Fruit fly (Drosophila melanogaster) whole organism, wandering third instar larva: ENCODE results near the gene MTF-1.

Experiments
- CG32264 ChIP-seq: fragments of 200-800 bp; sonication (Bioruptor generic); optimal IDR thresholded peaks from 2 replicates; lab custom pipeline; 2016; ENCODE audit warnings: missing biosample characterization, missing genetic modification characterization
- CG9705 ChIP-seq: fragments of 200-800 bp; sonication (Bioruptor generic); optimal IDR thresholded peaks from 2 replicates; lab custom pipeline; 2018; ENCODE audit warnings: missing biosample characterization, mild to moderate bottlenecking, missing genetic modification characterization
- Dfd ChIP-seq: fragments of >200 bp; optimal IDR thresholded peaks from 2 replicates; lab custom pipeline; 2017; ENCODE audit warnings: missing biosample characterization, missing genetic modification characterization
- Dif ChIP-seq: fragments of 200-275, 200-300 bp; sonication (Bioruptor generic); optimal IDR thresholded peaks from 2 replicates; lab custom pipeline; 2018; ENCODE audit warnings: missing biosample characterization, missing genetic modification characterization; ENCODE audit not compliant: partially characterized antibody
- GATAd ChIP-seq: sonication (Bioruptor generic); optimal IDR thresholded peaks from 2 replicates; lab custom pipeline; 2016; ENCODE audit warnings: missing biosample characterization, missing genetic modification characterization
- HLH106 ChIP-seq: fragments of 200-800 bp; optimal IDR thresholded peaks from 3 replicates; lab custom pipeline; 2019; ENCODE audit warnings: missing biosample characterization, mild to moderate bottlenecking, missing genetic modification characterization, moderate library complexity
- Hnf4 ChIP-seq: fragments of 200-800 bp; sonication (Bioruptor generic); optimal IDR thresholded peaks from 2 replicates; lab custom pipeline; 2016; ENCODE audit warnings: missing biosample characterization, mild to moderate bottlenecking, missing genetic modification characterization
- Hr78 ChIP-seq: fragments of >200 bp; optimal IDR thresholded peaks from 2 replicates; lab custom pipeline; 2017; ENCODE audit warnings: missing biosample characterization, missing genetic modification characterization
- Hr83 ChIP-seq: fragments of 200-300 bp; sonication (Bioruptor generic); optimal IDR thresholded peaks from 2 replicates; lab custom pipeline; 2016; ENCODE audit warnings: missing biosample characterization, mild to moderate bottlenecking, missing genetic modification characterization, moderate library complexity; ENCODE audit not compliant: poor library complexity, severe bottlenecking
- Jra ChIP-seq: sonication (Bioruptor generic); optimal IDR thresholded peaks from 2 replicates; lab custom pipeline; 2016; ENCODE audit warnings: missing biosample characterization, missing genetic modification characterization
- Mio ChIP-seq: sonication (Bioruptor generic); optimal IDR thresholded peaks from 2 replicates; lab custom pipeline; 2016; ENCODE audit warnings: missing biosample characterization, missing genetic modification characterization
- Myc ChIP-seq: fragments of >200 bp; optimal IDR thresholded peaks from 2 replicates; lab custom pipeline; 2017
- N ChIP-seq: fragments of >200 bp; optimal IDR thresholded peaks from 2 replicates; lab custom pipeline; 2018; ENCODE audit warnings: missing biosample characterization, missing external identifiers, missing genetic modification characterization
- OdsH ChIP-seq: fragments of 200-800 bp; sonication (Bioruptor generic); optimal IDR thresholded peaks from 2 replicates; lab custom pipeline; 2016; ENCODE audit warnings: missing biosample characterization, mild to moderate bottlenecking, missing genetic modification characterization
- Rel ChIP-seq, 2 experiments: fragments of 200-800 bp; sonication (Bioruptor generic) in 1 of 2; optimal IDR thresholded peaks; 2 replicates in 1 of 2; 3 replicates in 1 of 2; lab custom pipeline; 2016 to 2019; ENCODE audit warnings: mild to moderate bottlenecking in 2 of 2, missing biosample characterization in 2 of 2, missing genetic modification characterization in 2 of 2, moderate library complexity in 1 of 2
- Sp1 ChIP-seq: fragments of 200-800 bp; sonication (Bioruptor generic); optimal IDR thresholded peaks from 3 replicates; lab custom pipeline; 2019; ENCODE audit warnings: missing biosample characterization, mild to moderate bottlenecking, missing genetic modification characterization, moderate library complexity
- Vsx2 ChIP-seq: fragments of 200-300, 225-300 bp; sonication (Bioruptor generic); optimal IDR thresholded peaks from 2 replicates; lab custom pipeline; 2018; ENCODE audit warnings: missing biosample characterization, missing genetic modification characterization; ENCODE audit not compliant: partially characterized antibody
- br ChIP-seq: fragments of 200-800 bp; sonication (Bioruptor generic); optimal IDR thresholded peaks from 2 replicates; lab custom pipeline; 2016; ENCODE audit warnings: missing biosample characterization, missing genetic modification characterization
- brk ChIP-seq: fragments of 200-800 bp; sonication (Bioruptor generic); optimal IDR thresholded peaks from 2 replicates; lab custom pipeline; 2016; ENCODE audit warnings: missing biosample characterization, mild to moderate bottlenecking, missing genetic modification characterization
- dl ChIP-seq, 2 experiments: fragments of 175-275, 200-275 bp in 1 of 2; fragments of 200-275 bp in 1 of 2; sonication (Bioruptor generic); optimal IDR thresholded peaks; lab custom pipeline; 2018; ENCODE audit warnings: mild to moderate bottlenecking in 2 of 2, missing biosample characterization in 2 of 2, missing genetic modification characterization in 2 of 2, moderate library complexity in 2 of 2; ENCODE audit not compliant: partially characterized antibody in 2 of 2, insufficient read depth in 1 of 2
- dmrt93B ChIP-seq: fragments of 200-800 bp; sonication (Bioruptor generic); optimal IDR thresholded peaks from 2 replicates; lab custom pipeline; 2018; ENCODE audit warnings: missing biosample characterization, mild to moderate bottlenecking, missing genetic modification characterization
- dsf ChIP-seq: sonication (Bioruptor generic); optimal IDR thresholded peaks from 2 replicates; lab custom pipeline; 2016; ENCODE audit warnings: missing biosample characterization, missing genetic modification characterization, borderline replicate concordance
- ey ChIP-seq: fragments of 200-800 bp; sonication (Bioruptor generic); optimal IDR thresholded peaks from 2 replicates; lab custom pipeline; 2016; ENCODE audit warnings: missing biosample characterization, missing genetic modification characterization
- foxo ChIP-seq, 2 experiments: fragments of 200-800 bp; sonication (Bioruptor generic); optimal IDR thresholded peaks; 2 replicates in 1 of 2; 3 replicates in 1 of 2; lab custom pipeline; 2016 to 2017; ENCODE audit warnings: missing biosample characterization in 2 of 2, missing genetic modification characterization in 2 of 2
- fru ChIP-seq: fragments of 200-800 bp; sonication (Bioruptor generic); optimal IDR thresholded peaks from 3 replicates; lab custom pipeline; 2016; ENCODE audit warnings: missing biosample characterization, mild to moderate bottlenecking, missing genetic modification characterization
- h ChIP-seq: fragments of 200-800 bp; sonication (Bioruptor generic); optimal IDR thresholded peaks from 3 replicates; lab custom pipeline; 2016; ENCODE audit warnings: missing biosample characterization, mild to moderate bottlenecking, missing genetic modification characterization
- pan ChIP-seq: fragments of >200 bp; optimal IDR thresholded peaks from 2 replicates; lab custom pipeline; 2017
- psq ChIP-seq: fragments of 200-800 bp; sonication (Bioruptor generic); optimal IDR thresholded peaks from 3 replicates; lab custom pipeline; 2017; ENCODE audit warnings: missing biosample characterization, mild to moderate bottlenecking, missing genetic modification characterization, moderate library complexity
- rgr ChIP-seq: fragments of 200-800 bp; sonication (Bioruptor generic); optimal IDR thresholded peaks from 3 replicates; lab custom pipeline; 2016; ENCODE audit warnings: missing biosample characterization, mild to moderate bottlenecking, missing genetic modification characterization
- sage ChIP-seq: fragments of 200-800 bp; sonication (Bioruptor generic); optimal IDR thresholded peaks from 2 replicates; lab custom pipeline; 2016; ENCODE audit warnings: missing biosample characterization, mild to moderate bottlenecking, missing genetic modification characterization
- sv ChIP-seq: fragments of 200-800 bp; sonication (Bioruptor generic); optimal IDR thresholded peaks from 3 replicates; lab custom pipeline; 2016; ENCODE audit warnings: missing biosample characterization, missing genetic modification characterization
- tai ChIP-seq: sonication (Bioruptor generic); optimal IDR thresholded peaks from 2 replicates; lab custom pipeline; 2016; ENCODE audit warnings: missing biosample characterization, missing genetic modification characterization
- usp ChIP-seq: fragments of >200 bp; optimal IDR thresholded peaks from 2 replicates; lab custom pipeline; 2017; ENCODE audit warnings: missing biosample characterization, missing genetic modification characterization

Gene MTF-1

DNA sequence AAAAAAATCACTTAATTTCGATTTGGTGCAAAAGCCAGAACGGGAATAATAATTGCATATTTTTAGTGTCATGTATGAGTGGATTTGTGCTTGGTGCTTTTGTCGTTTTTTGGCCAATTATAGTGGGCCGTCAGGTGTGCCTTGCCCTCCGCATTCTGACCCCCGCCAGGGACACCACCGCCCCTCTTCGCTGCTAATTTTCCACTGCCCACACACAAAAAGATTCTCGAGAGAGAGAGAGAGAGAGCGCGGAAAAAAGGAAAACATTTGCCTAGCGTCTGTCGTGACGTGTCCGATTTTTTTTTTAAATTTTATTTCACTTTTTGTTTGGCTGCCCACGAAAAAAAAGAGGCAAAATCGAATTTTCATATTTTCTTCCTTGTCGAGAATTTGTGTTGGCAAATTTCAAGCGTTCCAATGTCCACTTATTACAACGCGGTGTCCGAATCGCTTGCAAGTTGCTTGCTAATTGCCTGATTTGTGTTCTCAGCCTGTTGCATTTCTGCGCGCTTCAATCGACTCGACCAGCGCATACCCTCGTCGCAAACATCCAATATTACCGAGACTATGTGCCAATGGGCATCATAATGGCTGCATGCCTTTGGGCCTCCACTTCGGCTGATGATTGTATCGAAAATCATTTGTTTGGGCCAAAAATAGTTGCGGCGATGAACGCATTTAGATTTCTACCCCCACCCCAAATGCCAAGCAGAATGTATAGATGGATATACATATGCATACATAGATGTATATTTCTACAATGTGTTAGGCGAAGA, 1.9 kb downstream of the MTF-1 start:
- TF ChIP-seq tai, result no peak
- peak; percentile 7 for TF ChIP-seq Dif (GFP tag; lab: Kevin White, UChicago)

DNA sequence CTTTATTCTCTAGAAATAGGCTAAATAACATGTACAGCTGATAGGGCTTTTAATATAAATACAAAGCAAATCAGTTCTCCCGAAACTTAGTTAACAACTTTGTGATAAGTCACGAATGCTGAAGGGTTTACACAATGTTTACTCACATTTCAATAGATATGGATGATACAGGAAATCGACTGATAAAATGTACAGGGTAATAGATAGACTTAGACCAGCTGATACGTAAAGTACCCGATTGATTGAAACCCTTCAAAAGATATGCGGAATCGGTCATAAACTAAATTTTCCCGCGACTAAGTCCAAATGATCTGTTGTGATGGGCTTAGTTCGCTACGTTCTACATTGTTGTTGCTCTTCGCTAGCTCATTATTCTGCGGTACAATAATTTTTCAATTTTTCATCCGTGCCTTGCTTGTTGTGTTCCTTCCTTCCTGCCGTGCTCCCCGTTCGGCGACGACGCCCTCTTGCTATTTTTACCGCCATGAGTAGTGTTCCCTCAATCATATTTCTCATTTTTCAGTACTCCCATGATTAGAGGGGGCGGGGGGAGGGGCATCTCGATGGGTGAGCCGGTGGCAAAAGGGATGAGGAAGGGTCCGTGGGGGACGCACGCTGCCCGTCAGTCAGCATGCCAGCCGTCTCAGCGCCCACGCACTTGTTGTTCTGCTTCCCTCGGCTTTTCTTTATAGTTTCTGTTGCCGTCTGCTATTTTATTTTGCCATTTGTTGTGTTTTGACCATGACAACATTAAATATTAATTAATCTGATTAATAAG, 2.9 kb downstream of the MTF-1 start:
- no peak for TF ChIP-seq OdsH (GFP tag; lab: Kevin White, UChicago)
- no peak for TF ChIP-seq dmrt93B
- no peak for TF ChIP-seq psq (GFP tag; lab: Kevin White, UChicago)
- no peak for TF ChIP-seq N (GFP tag; lab: Kevin White, UChicago)
- TF ChIP-seq usp (GFP tag; lab: Kevin White, UChicago), result no peak
- no peak for TF ChIP-seq Mio (GFP tag; lab: Kevin White, UChicago)
- no peak for TF ChIP-seq Vsx2 (GFP tag; lab: Kevin White, UChicago)
- TF ChIP-seq Rel (GFP tag; optimal IDR thresholded peaks at IDR 0.05; lab: Kevin White, UChicago), result no peak
- no peak for TF ChIP-seq Rel (tag; optimal IDR thresholded peaks at IDR 0.05; lab: Kevin White, UChicago)
- no peak for TF ChIP-seq GATAd (GFP tag; lab: Kevin White, UChicago)
- TF ChIP-seq, all 38 proteins: peak for 0

DNA sequence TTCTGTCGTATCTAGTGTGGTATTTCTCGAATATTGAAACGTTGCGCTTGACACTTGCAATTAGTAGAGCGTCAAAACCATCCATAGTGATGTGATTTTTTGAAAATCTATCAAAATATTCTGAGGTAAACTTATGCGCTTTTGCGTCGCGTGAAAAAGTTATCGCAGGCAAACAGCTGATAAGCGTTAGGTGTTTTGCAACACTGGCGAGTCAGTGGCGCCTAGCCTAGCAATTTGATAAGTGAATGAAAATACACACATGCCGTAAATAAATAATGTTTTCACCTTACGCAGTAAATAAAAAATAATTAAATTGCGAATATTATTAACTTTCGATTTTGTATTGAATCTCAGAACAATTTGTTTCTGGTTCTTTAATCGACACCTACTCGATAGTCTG, 5.2 kb downstream of the MTF-1 start, which contains the start of gene CG42526:
Gene CG42526, minus strand, starts transcription at position 85 of the 400 bp plus-strand sequence.
- TF ChIP-seq dl (GFP tag; optimal IDR thresholded peaks at IDR 0.05; lab: Kevin White, UChicago; ENCODE audit: insufficient read depth in 1 of 2, partially characterized antibody in 2 of 2), result no peak
- peak; percentile 70 for TF ChIP-seq rgr (GFP tag; lab: Kevin White, UChicago)
- peak; percentile 23 for TF ChIP-seq HLH106
- TF ChIP-seq sage, result peak; percentile 31
- no peak for TF ChIP-seq CG9705
- no peak for TF ChIP-seq Myc
- peak; percentile 37 for TF ChIP-seq psq (GFP tag; lab: Kevin White, UChicago)
- TF ChIP-seq Dif (GFP tag; lab: Kevin White, UChicago), result no peak
- TF ChIP-seq Hr78, result no peak
- no peak for TF ChIP-seq Vsx2 (GFP tag; lab: Kevin White, UChicago)
- no peak for TF ChIP-seq dsf (GFP tag; lab: Kevin White, UChicago)
- TF ChIP-seq sv (GFP tag; lab: Kevin White, UChicago), result peak; percentile 53
- no peak for TF ChIP-seq Rel (GFP tag; optimal IDR thresholded peaks at IDR 0.05; lab: Kevin White, UChicago)
- peak; percentile 26 for TF ChIP-seq Rel (tag; optimal IDR thresholded peaks at IDR 0.05; lab: Kevin White, UChicago)
- TF ChIP-seq h (GFP tag; lab: Kevin White, UChicago), result peak; percentile 56
- peak; percentile 59 for TF ChIP-seq Jra
- TF ChIP-seq usp (GFP tag; lab: Kevin White, UChicago), result no peak
- no peak for TF ChIP-seq N (GFP tag; lab: Kevin White, UChicago)
- TF ChIP-seq Hnf4 (GFP tag; lab: Kevin White, UChicago), result peak; percentile 74
- peak; percentile 50 for TF ChIP-seq fru (GFP tag; lab: Kevin White, UChicago)
- TF ChIP-seq brk (GFP tag; lab: Kevin White, UChicago), result no peak
- TF ChIP-seq br (GFP tag; lab: Kevin White, UChicago), result peak; percentile 55
- TF ChIP-seq ey (GFP tag; lab: Kevin White, UChicago), result peak; percentile 65
- TF ChIP-seq foxo (GFP tag; optimal IDR thresholded peaks at IDR 0.05; lab: Kevin White, UChicago), result peak; percentile 38 to 82
- TF ChIP-seq pan (lab: Kevin White, UChicago), result no peak
- TF ChIP-seq Hr83, result peak; percentile 73
- peak; percentile 65 for TF ChIP-seq OdsH (GFP tag; lab: Kevin White, UChicago)
- peak; percentile 13 for TF ChIP-seq Sp1 (GFP tag; lab: Kevin White, UChicago)
- no peak for TF ChIP-seq Mio (GFP tag; lab: Kevin White, UChicago)
- TF ChIP-seq Dfd (GFP tag; lab: Kevin White, UChicago), result no peak
- peak; percentile 26 for TF ChIP-seq CG32264 (GFP tag; lab: Kevin White, UChicago)
